Worm (Caenorhabditis elegans): ENCODE results near the gene ugt-38.

ugt-38 gene

ce11 chrV:7142661-7143060 lies 4.6 kb downstream of the ugt-38 start (continued):
- TF ChIP-seq tlf-1 (GFP tag; optimal IDR thresholded peaks at IDR 0.05) (peak; percentile 46), madf-8 (GFP tag; conservative IDR thresholded peaks at IDR 0.05) (peak; percentile 52), lsl-1 (GFP tag; optimal IDR thresholded peaks at IDR 0.05) (peak; percentile 68), sea-2 (GFP tag; IDR thresholded peaks at IDR 0.05) (no peak)

- no peak for TF ChIP-seq him-1 (tag; optimal IDR thresholded peaks at IDR 0.05)
- no peak for TF ChIP-seq chd-7 (tag; optimal IDR thresholded peaks at IDR 0.05)
- TF ChIP-seq F37B4.10 (GFP tag; IDR thresholded peaks at IDR 0.05), result no peak
- no peak for TF ChIP-seq madf-3 (GFP tag; IDR thresholded peaks at IDR 0.05)
- no peak for TF ChIP-seq F57C9.4 (tag; optimal IDR thresholded peaks at IDR 0.05)
- no peak for TF ChIP-seq ccch-3 (GFP tag; optimal IDR thresholded peaks at IDR 0.05)
Measured at ce11 chrV:7141864-7142263, 5.4 kb downstream of the ugt-38 start, which contains the start of gene ugt-40. Gene ugt-40 (minus strand): TSS chrV:7141964.

ce11 chrV:7140368-7140767 lies 6.9 kb downstream of the ugt-38 start:
- no peak for TF ChIP-seq egl-44 (GFP tag; IDR thresholded peaks at IDR 0.05)
- TF ChIP-seq F22D6.2 (tag; optimal IDR thresholded peaks at IDR 0.05), result no peak
- peak; percentile 42 for TF ChIP-seq atf-7 (tag; optimal IDR thresholded peaks at IDR 0.05)
- no peak for TF ChIP-seq gei-17 (GFP tag; optimal IDR thresholded peaks at IDR 0.05)
- no peak for TF ChIP-seq attf-6 (GFP tag; IDR thresholded peaks at IDR 0.05)
- no peak for TF ChIP-seq lin-35 (GFP tag; optimal IDR thresholded peaks at IDR 0.05)
- no peak for TF ChIP-seq ekl-4 (GFP tag; IDR thresholded peaks at IDR 0.05)
- TF ChIP-seq Y53G8AR.9 (GFP tag; conservative IDR thresholded peaks at IDR 0.05), result no peak
- TF ChIP-seq F49E8.2 (tag; optimal IDR thresholded peaks at IDR 0.05; ENCODE audit: insufficient read depth), result no peak

ce11 chrV:7138320-7138719 lies 8.9 kb downstream of the ugt-38 start, which contains the start of gene str-112:
Gene str-112 (minus strand): TSS chrV:7138420.
- TF ChIP-seq lin-54 (GFP tag; optimal IDR thresholded peaks at IDR 0.05), result no peak
- no peak for TF ChIP-seq F37B4.10 (GFP tag; IDR thresholded peaks at IDR 0.05)
- TF ChIP-seq snpc-1.1 (tag; optimal IDR thresholded peaks at IDR 0.05; ENCODE audit: insufficient read depth), result no peak
- TF ChIP-seq lag-1 (GFP tag; IDR thresholded peaks at IDR 0.05), result no peak
- no peak for TF ChIP-seq lin-26 (GFP tag; IDR thresholded peaks at IDR 0.05)
- no peak for TF ChIP-seq ccch-3 (GFP tag; optimal IDR thresholded peaks at IDR 0.05)
- no peak for TF ChIP-seq madf-8 (GFP tag; conservative IDR thresholded peaks at IDR 0.05)
- no peak for TF ChIP-seq ekl-4 (GFP tag; IDR thresholded peaks at IDR 0.05)
- no peak for TF ChIP-seq Y67H2A.10 (GFP tag; conservative IDR thresholded peaks at IDR 0.05)
- TF ChIP-seq sptf-2 (GFP tag; optimal IDR thresholded peaks at IDR 0.05), result no peak
- TF ChIP-seq him-1 (tag; optimal IDR thresholded peaks at IDR 0.05), result no peak
- no peak for TF ChIP-seq D2030.7 (GFP tag; IDR thresholded peaks at IDR 0.05)
- no peak for TF ChIP-seq dox-1 (GFP tag; IDR thresholded peaks at IDR 0.05)
- no peak for TF ChIP-seq egl-18 (GFP tag; IDR thresholded peaks at IDR 0.05)
- no peak for TF ChIP-seq chd-7 (tag; optimal IDR thresholded peaks at IDR 0.05)
- TF ChIP-seq B0019.2 (GFP tag; conservative IDR thresholded peaks at IDR 0.05), result no peak
- no peak for TF ChIP-seq hrde-1 (tag; optimal IDR thresholded peaks at IDR 0.05; ENCODE audit: borderline replicate concordance)
- TF ChIP-seq T07F8.4 (tag; optimal IDR thresholded peaks at IDR 0.05), result no peak

ce11 chrV:7136859-7137258 lies 10.4 kb downstream of the ugt-38 start:
- TF ChIP-seq gei-17 (GFP tag; optimal IDR thresholded peaks at IDR 0.05) (no peak), lsl-1 (GFP tag; optimal IDR thresholded peaks at IDR 0.05) (no peak), attf-5 (GFP tag; optimal IDR thresholded peaks at IDR 0.05) (no peak), nhr-179 (tag; optimal IDR thresholded peaks at IDR 0.05) (no peak), xnd-1 (tag; optimal IDR thresholded peaks at IDR 0.05) (no peak), Y95B8A.8 (GFP tag; IDR thresholded peaks at IDR 0.05) (no peak), madf-3 (GFP tag; IDR thresholded peaks at IDR 0.05) (no peak), tbx-9 (tag; optimal IDR thresholded peaks at IDR 0.05; ENCODE audit: borderline replicate concordance) (no peak), F37B4.10 (GFP tag; IDR thresholded peaks at IDR 0.05) (no peak), B0035.1 (tag; optimal IDR thresholded peaks at IDR 0.05) (no peak), F39B2.1 (GFP tag; IDR thresholded peaks at IDR 0.05) (no peak), him-1 (tag; optimal IDR thresholded peaks at IDR 0.05) (no peak), F10E7.11 (tag; optimal IDR thresholded peaks at IDR 0.05) (no peak), ZK185.1 (tag; optimal IDR thresholded peaks at IDR 0.05; ENCODE audit: poor library complexity, severe bottlenecking) (no peak)
